Worm (Caenorhabditis elegans): ENCODE data around the gene tost-1.

- no peak for TF ChIP-seq W03F9.2 (tag; optimal IDR thresholded peaks at IDR 0.05)
- no peak for TF ChIP-seq dao-5 (tag; optimal IDR thresholded peaks at IDR 0.05)
Measured at ce11 chrIII:4910956-4911355, 32.8 kb upstream of the tost-1 start, which contains the start of gene F26F4.2.

Measured in whole organism, L4/young adult.